Worm (Caenorhabditis elegans) whole organism, L2 larva: ENCODE data around the gene prp-39.

Experiments
- F13H6.1 ChIP-seq: sonication (generic microtip); optimal IDR thresholded peaks from 2 replicates; lab custom pipeline; 2016; ENCODE audit warnings: missing genetic modification characterization, missing compliant biosample characterization
- R02D3.7 ChIP-seq: fragments of 150-350 bp; optimal IDR thresholded peaks from 2 replicates; lab custom pipeline; 2014; ENCODE audit warnings: missing biosample characterization, missing genetic modification characterization
- Y55F3AM.14 ChIP-seq: fragments of 200-800 bp; sonication (Bioruptor generic); optimal IDR thresholded peaks from 2 replicates; lab custom pipeline; 2018; ENCODE audit warnings: mild to moderate bottlenecking, missing genetic modification characterization, missing compliant biosample characterization
- ZK546.5 ChIP-seq: sonication (generic microtip); optimal IDR thresholded peaks from 2 replicates; lab custom pipeline; 2017; ENCODE audit warnings: missing biosample characterization, missing genetic modification characterization
- alr-1 ChIP-seq: fragments of 150-350 bp; optimal IDR thresholded peaks from 2 replicates; lab custom pipeline; 2014; ENCODE audit warnings: missing biosample characterization, missing genetic modification characterization
- aly-2 ChIP-seq: fragments of 150-350 bp; optimal IDR thresholded peaks from 2 replicates; lab custom pipeline; 2014; ENCODE audit warnings: missing biosample characterization, missing genetic modification characterization
- ama-1 ChIP-seq: fragments of 150-350 bp; optimal IDR thresholded peaks from 2 replicates; lab custom pipeline; 2018; ENCODE audit warnings: inconsistent platforms
- blmp-1 ChIP-seq: sonication (generic microtip); optimal IDR thresholded peaks from 2 replicates; lab custom pipeline; 2017; ENCODE audit warnings: missing genetic modification characterization, mild to moderate bottlenecking, missing compliant biosample characterization, antibody characterized with exemption, moderate library complexity; ENCODE audit not compliant: insufficient read depth
- ceh-16 ChIP-seq: fragments of 150-350 bp; optimal IDR thresholded peaks from 2 replicates; lab custom pipeline; 2014; ENCODE audit warnings: missing biosample characterization, missing genetic modification characterization
- ceh-82 ChIP-seq: fragments of 150-350 bp; optimal IDR thresholded peaks from 2 replicates; lab custom pipeline; 2014; ENCODE audit warnings: missing biosample characterization, missing genetic modification characterization
- egl-27 ChIP-seq: sonication (generic microtip); optimal IDR thresholded peaks from 3 replicates; lab custom pipeline; 2017; ENCODE audit warnings: missing biosample characterization, missing genetic modification reagents, missing genetic modification characterization
- elt-1 ChIP-seq: fragments of 150-350 bp; optimal IDR thresholded peaks from 2 replicates; lab custom pipeline; 2014; ENCODE audit warnings: missing biosample characterization, missing genetic modification characterization
- elt-3 ChIP-seq: sonication (generic microtip); optimal IDR thresholded peaks from 2 replicates; lab custom pipeline; 2017; ENCODE audit warnings: missing biosample characterization, missing genetic modification characterization
- fos-1 ChIP-seq: fragments of 150-350 bp; optimal IDR thresholded peaks from 2 replicates; lab custom pipeline; 2014; ENCODE audit warnings: missing biosample characterization, missing genetic modification characterization
- gmeb-1 ChIP-seq: fragments of 150-350 bp; optimal IDR thresholded peaks from 2 replicates; lab custom pipeline; 2014; ENCODE audit warnings: missing biosample characterization, missing genetic modification characterization
- lin-11 ChIP-seq: fragments of 150-350 bp; sonication (generic microtip); optimal IDR thresholded peaks from 2 replicates; lab custom pipeline; 2014; ENCODE audit warnings: missing biosample characterization, missing genetic modification characterization, inconsistent platforms, mixed read lengths
- lin-13 ChIP-seq: fragments of 150-350 bp; optimal IDR thresholded peaks from 2 replicates; lab custom pipeline; 2014; ENCODE audit warnings: missing biosample characterization, missing genetic modification reagents, missing genetic modification characterization
- lin-39 ChIP-seq: fragments of 150-350 bp; optimal IDR thresholded peaks from 2 replicates; lab custom pipeline; 2014; ENCODE audit warnings: missing biosample characterization, missing genetic modification reagents, missing genetic modification characterization
- lsy-2 ChIP-seq, 2 experiments: fragments of 150-350 bp in 1 of 2; sonication (generic microtip) in 1 of 2; optimal IDR thresholded peaks; 2 replicates each; lab custom pipeline; 2014 to 2017; ENCODE audit warnings: missing biosample characterization in 2 of 2, missing genetic modification characterization in 2 of 2
- mab-5 ChIP-seq: fragments of 150-350 bp; optimal IDR thresholded peaks from 2 replicates; lab custom pipeline; 2014; ENCODE audit warnings: missing biosample characterization, missing genetic modification characterization
- mbf-1 ChIP-seq: sonication (generic microtip); optimal IDR thresholded peaks from 2 replicates; lab custom pipeline; 2017; ENCODE audit warnings: missing biosample characterization, missing genetic modification characterization
- mdl-1 ChIP-seq, 2 experiments: fragments of 150-350 bp in 1 of 2; sonication (generic microtip) in 1 of 2; optimal IDR thresholded peaks; 2 replicates each; lab custom pipeline; 2017; ENCODE audit warnings: missing biosample characterization in 2 of 2, missing genetic modification characterization in 2 of 2
- nhr-10 ChIP-seq: sonication (generic microtip); optimal IDR thresholded peaks from 2 replicates; lab custom pipeline; 2017; ENCODE audit warnings: missing biosample characterization, missing genetic modification characterization
- nhr-11 ChIP-seq: fragments of 150-350 bp; optimal IDR thresholded peaks from 2 replicates; lab custom pipeline; 2014; ENCODE audit warnings: missing biosample characterization, missing genetic modification characterization
- nhr-12 ChIP-seq: fragments of 150-350 bp; optimal IDR thresholded peaks from 2 replicates; lab custom pipeline; 2014; ENCODE audit warnings: missing biosample characterization, missing genetic modification characterization
- nhr-129 ChIP-seq: fragments of 150-350 bp; optimal IDR thresholded peaks from 2 replicates; lab custom pipeline; 2014; ENCODE audit warnings: missing biosample characterization, missing genetic modification characterization
- nhr-21 ChIP-seq: fragments of 150-350 bp; optimal IDR thresholded peaks from 2 replicates; lab custom pipeline; 2014; ENCODE audit warnings: missing biosample characterization, missing genetic modification characterization
- nhr-237 ChIP-seq: fragments of 150-350 bp; optimal IDR thresholded peaks from 2 replicates; lab custom pipeline; 2014; ENCODE audit warnings: missing biosample characterization, missing genetic modification characterization
- nhr-25 ChIP-seq: fragments of 150-350 bp; sonication (generic microtip); optimal IDR thresholded peaks from 3 replicates; lab custom pipeline; 2014; ENCODE audit warnings: missing biosample characterization, missing genetic modification characterization
- nhr-6 ChIP-seq: fragments of 150-350 bp; optimal IDR thresholded peaks from 2 replicates; lab custom pipeline; 2014; ENCODE audit warnings: missing biosample characterization, missing genetic modification characterization
- nhr-77 ChIP-seq: fragments of 150-350 bp; optimal IDR thresholded peaks from 2 replicates; lab custom pipeline; 2014; ENCODE audit warnings: missing biosample characterization, missing genetic modification characterization
- peb-1 ChIP-seq: fragments of 150-350 bp; optimal IDR thresholded peaks from 2 replicates; lab custom pipeline; 2014; ENCODE audit warnings: missing biosample characterization, missing genetic modification characterization
- sem-4 ChIP-seq: fragments of 150-350 bp; optimal IDR thresholded peaks from 2 replicates; lab custom pipeline; 2014; ENCODE audit warnings: missing biosample characterization, missing genetic modification reagents, missing genetic modification characterization
- skn-1 ChIP-seq: sonication (generic microtip); optimal IDR thresholded peaks from 2 replicates; lab custom pipeline; 2017; ENCODE audit warnings: missing biosample characterization, missing genetic modification characterization
- sma-3 ChIP-seq: sonication (generic microtip); optimal IDR thresholded peaks from 2 replicates; lab custom pipeline; 2016; ENCODE audit warnings: missing genetic modification reagents, missing genetic modification characterization, missing compliant biosample characterization
- sma-9 ChIP-seq, 2 experiments: fragments of 150-350 bp in 1 of 2; sonication (generic microtip) in 1 of 2; optimal IDR thresholded peaks; 2 replicates each; lab custom pipeline; 2014 to 2016; ENCODE audit warnings: missing genetic modification characterization in 2 of 2, mild to moderate bottlenecking in 1 of 2, missing biosample characterization in 1 of 2, missing compliant biosample characterization in 1 of 2, missing genetic modification reagents in 1 of 2, moderate library complexity in 1 of 2
- snpc-4 ChIP-seq: fragments of 150-350 bp; optimal IDR thresholded peaks from 2 replicates; lab custom pipeline; 2014; ENCODE audit warnings: missing biosample characterization, missing genetic modification characterization
- unc-39 ChIP-seq: fragments of 150-350 bp; optimal IDR thresholded peaks from 2 replicates; lab custom pipeline; 2014; ENCODE audit warnings: missing biosample characterization, missing genetic modification characterization
- unc-55 ChIP-seq: fragments of 150-350 bp; sonication (generic microtip); optimal IDR thresholded peaks from 3 replicates; lab custom pipeline; 2014; ENCODE audit warnings: missing biosample characterization, missing genetic modification reagents, missing genetic modification characterization
- unc-62 ChIP-seq: fragments of 150-350 bp; optimal IDR thresholded peaks from 2 replicates; lab custom pipeline; 2014; ENCODE audit warnings: missing biosample characterization, missing genetic modification reagents, missing genetic modification characterization
- zag-1 ChIP-seq: fragments of 150-350 bp; optimal IDR thresholded peaks from 2 replicates; lab custom pipeline; 2014; ENCODE audit warnings: missing biosample characterization, missing genetic modification characterization
- ztf-1 ChIP-seq: fragments of 200-800 bp; sonication (Bioruptor generic); conservative IDR thresholded peaks from 2 replicates; pipeline ENCODE4 v1.3.6; 2022; ENCODE audit warnings: missing genetic modification characterization, missing compliant biosample characterization
- ztf-11 ChIP-seq: sonication (generic microtip); optimal IDR thresholded peaks from 2 replicates; lab custom pipeline; 2017; ENCODE audit warnings: missing biosample characterization, missing genetic modification characterization
- ztf-4 ChIP-seq: fragments of 150-350 bp; optimal IDR thresholded peaks from 2 replicates; lab custom pipeline; 2014; ENCODE audit warnings: missing biosample characterization, missing genetic modification characterization

The prp-39 gene

ce11 chrV:5677947-5678346, 4.5 kb downstream of the prp-39 start:
- TF ChIP-seq ceh-16 = no peak
- TF ChIP-seq, all 48 proteins: peak for 0

ce11 chrV:5676011-5676410, 6.4 kb downstream of the prp-39 start, which contains the start of gene pqn-13:
TSS of gene pqn-13 (minus strand) at chrV:5676111.
- TF ChIP-seq nhr-77 (no peak), unc-39 (tag; lab: Kevin White, UChicago) (no peak), mab-5 (tag; lab: Kevin White, UChicago) (no peak), sma-3 (GFP tag; lab: Kevin White, UChicago) (no peak), ama-1 (lab: Kevin White, UChicago) (no peak), nhr-12 (no peak), blmp-1 (tag; lab: Kevin White, UChicago) (no peak), nhr-25 (tag; lab: Kevin White, UChicago) (no peak), nhr-10 (tag; lab: Kevin White, UChicago) (no peak), ztf-1 (GFP tag; lab: Robert Waterston, UW) (no peak), nhr-6 (tag; lab: Kevin White, UChicago) (no peak)
- TF ChIP-seq, all 48 proteins: peak for 0

- TF ChIP-seq ztf-11 (no peak), lsy-2 (tag; optimal IDR thresholded peaks at IDR 0.05; lab: Kevin White, UChicago) (no peak)
- TF ChIP-seq, all 48 proteins: peak for 0
Measured at ce11 chrV:5672270-5672669, 10.2 kb downstream of the prp-39 start.

- TF ChIP-seq gmeb-1 (no peak), aly-2 (tag; lab: Kevin White, UChicago) (no peak), egl-27 (tag; lab: Kevin White, UChicago) (no peak), mdl-1 (tag; optimal IDR thresholded peaks at IDR 0.05; lab: Kevin White, UChicago) (no peak), nhr-6 (tag; lab: Kevin White, UChicago) (no peak)
Measured at ce11 chrV:5668968-5669367, 13.5 kb downstream of the prp-39 start.

- no peak for TF ChIP-seq lin-11 (tag; lab: Kevin White, UChicago)
- TF ChIP-seq mdl-1 (tag; optimal IDR thresholded peaks at IDR 0.05; lab: Kevin White, UChicago) = no peak
- TF ChIP-seq fos-1 = no peak
- TF ChIP-seq zag-1 (tag; lab: Kevin White, UChicago) = no peak
- no peak for TF ChIP-seq nhr-129 (tag; lab: Kevin White, UChicago)
- no peak for TF ChIP-seq R02D3.7
- TF ChIP-seq nhr-77 = no peak
- TF ChIP-seq nhr-12 = no peak
- no peak for TF ChIP-seq snpc-4 (tag; lab: Kevin White, UChicago)
- TF ChIP-seq mab-5 (tag; lab: Kevin White, UChicago) = no peak
- TF ChIP-seq ztf-1 (GFP tag; lab: Robert Waterston, UW) = no peak
- TF ChIP-seq ZK546.5 = no peak
- no peak for TF ChIP-seq lin-39 (tag; lab: Kevin White, UChicago)
- no peak for TF ChIP-seq ceh-16
- TF ChIP-seq sma-9 (GFP tag; optimal IDR thresholded peaks at IDR 0.05; lab: Kevin White, UChicago) = peak; percentile 69
- TF ChIP-seq sma-9 (tag; optimal IDR thresholded peaks at IDR 0.05; lab: Kevin White, UChicago) = no peak
- no peak for TF ChIP-seq mbf-1
- no peak for TF ChIP-seq ztf-4
- TF ChIP-seq sma-3 (GFP tag; lab: Kevin White, UChicago) = peak; percentile 65
- TF ChIP-seq blmp-1 (tag; lab: Kevin White, UChicago) = no peak
- peak; percentile 34 for TF ChIP-seq Y55F3AM.14 (GFP tag; lab: Kevin White, UChicago)
- no peak for TF ChIP-seq unc-55 (GFP tag; lab: Kevin White, UChicago)
- TF ChIP-seq elt-3 (tag; lab: Kevin White, UChicago) = no peak
- no peak for TF ChIP-seq unc-39 (tag; lab: Kevin White, UChicago)
- TF ChIP-seq gmeb-1 = peak; percentile 3
- peak; percentile 66 for TF ChIP-seq nhr-21 (tag; lab: Kevin White, UChicago)
- TF ChIP-seq ama-1 (lab: Kevin White, UChicago) = no peak
- no peak for TF ChIP-seq alr-1 (tag; lab: Kevin White, UChicago)
- TF ChIP-seq peb-1 (tag; lab: Kevin White, UChicago) = no peak
- no peak for TF ChIP-seq sem-4 (tag; lab: Kevin White, UChicago)
- no peak for TF ChIP-seq F13H6.1 (tag; lab: Kevin White, UChicago)
- TF ChIP-seq nhr-11 = no peak
- TF ChIP-seq nhr-25 (tag; lab: Kevin White, UChicago) = no peak
- no peak for TF ChIP-seq ceh-82 (tag; lab: Kevin White, UChicago)
- no peak for TF ChIP-seq egl-27 (tag; lab: Kevin White, UChicago)
- TF ChIP-seq lin-13 (GFP tag; lab: Kevin White, UChicago) = no peak
- TF ChIP-seq unc-62 (GFP tag; lab: Kevin White, UChicago) = no peak
- TF ChIP-seq elt-1 = no peak
- no peak for TF ChIP-seq skn-1 (tag; lab: Kevin White, UChicago)
- no peak for TF ChIP-seq lsy-2 (tag; optimal IDR thresholded peaks at IDR 0.05; lab: Kevin White, UChicago)
- no peak for TF ChIP-seq nhr-237 (tag; lab: Kevin White, UChicago)
- TF ChIP-seq nhr-6 (tag; lab: Kevin White, UChicago) = no peak
Measured at ce11 chrV:5667337-5667736, 15.1 kb downstream of the prp-39 start.
